Worm (Caenorhabditis elegans) whole organism, L4 larva: ENCODE results near the gene slc-17.4.

ENCODE experiments used
- F10B5.3 ChIP-seq: sonication (generic microtip); optimal IDR thresholded peaks from 2 replicates; lab custom pipeline; 2016; ENCODE audit warnings: mild to moderate bottlenecking, missing genetic modification characterization, missing compliant biosample characterization
- F37D6.2 ChIP-seq: sonication (generic microtip); optimal IDR thresholded peaks from 2 replicates; lab custom pipeline; 2016; ENCODE audit warnings: mild to moderate bottlenecking, missing genetic modification characterization, missing compliant biosample characterization
- Y5F2A.4 ChIP-seq: fragments of 200-800 bp; sonication (Bioruptor generic); optimal IDR thresholded peaks from 2 replicates; lab custom pipeline; 2018; ENCODE audit warnings: mild to moderate bottlenecking, missing genetic modification characterization, missing compliant biosample characterization
- ZK337.2 ChIP-seq: fragments of 200-800 bp; sonication (Bioruptor generic); IDR thresholded peaks from 2 replicates; pipeline ENCODE4 v1.3.6; 2022; ENCODE audit warnings: missing genetic modification reagents, missing genetic modification characterization, missing compliant biosample characterization
- ZK546.5 ChIP-seq, 2 experiments: sonication (generic microtip); optimal IDR thresholded peaks; 2 replicates each; lab custom pipeline; 2017; ENCODE audit warnings: missing biosample characterization in 2 of 2, missing genetic modification characterization in 2 of 2
- aha-1 ChIP-seq: fragments of 150-350 bp; peaks from one replicate; lab custom pipeline; 2014; ENCODE audit warnings: missing biosample characterization, missing genetic modification characterization
- ama-1 ChIP-seq: fragments of 150-350 bp; optimal IDR thresholded peaks from 2 replicates; lab custom pipeline; 2014; ENCODE audit warnings: inconsistent platforms, mixed read lengths
- arid-1 ChIP-seq: fragments of 200-800 bp; sonication (Bioruptor generic); conservative IDR thresholded peaks from 2 replicates; pipeline ENCODE4 v1.3.6; 2022; ENCODE audit warnings: missing genetic modification reagents, missing genetic modification characterization, missing compliant biosample characterization
- ceh-28 ChIP-seq: fragments of 150-350 bp; optimal IDR thresholded peaks from 2 replicates; lab custom pipeline; 2014; ENCODE audit warnings: missing biosample characterization, missing genetic modification reagents, missing genetic modification characterization
- ceh-44 ChIP-seq: fragments of 200-800 bp; sonication (Bioruptor generic); IDR thresholded peaks from 2 replicates; pipeline ENCODE4 v1.3.6; 2022; ENCODE audit warnings: missing genetic modification reagents, missing genetic modification characterization, missing compliant biosample characterization
- ceh-62 ChIP-seq: sonication (generic microtip); optimal IDR thresholded peaks from 2 replicates; lab custom pipeline; 2017; ENCODE audit warnings: missing biosample characterization, missing genetic modification characterization
- ceh-82 ChIP-seq: sonication (generic microtip); optimal IDR thresholded peaks from 2 replicates; lab custom pipeline; 2017; ENCODE audit warnings: missing biosample characterization, missing genetic modification characterization
- daf-16 ChIP-seq, 3 experiments: sonication (generic microtip); optimal IDR thresholded peaks; 2 replicates each; lab custom pipeline; 2016 to 2017; ENCODE audit warnings: missing genetic modification characterization in 3 of 3, missing genetic modification reagents in 3 of 3, mild to moderate bottlenecking in 2 of 3, missing compliant biosample characterization in 2 of 3, missing biosample characterization in 1 of 3, moderate library complexity in 1 of 3
- daf-19 ChIP-seq: fragments of 200-800 bp; sonication (Bioruptor generic); conservative IDR thresholded peaks from 2 replicates; pipeline ENCODE4 v1.3.6; 2022; ENCODE audit warnings: missing genetic modification characterization, missing compliant biosample characterization
- dve-1 ChIP-seq: sonication (generic microtip); optimal IDR thresholded peaks from 2 replicates; lab custom pipeline; 2017; ENCODE audit warnings: antibody characterized with exemption, mild to moderate bottlenecking, missing genetic modification characterization, missing compliant biosample characterization; ENCODE audit not compliant: insufficient read depth
- hif-1 ChIP-seq, 2 experiments: sonication (generic microtip); optimal IDR thresholded peaks; 2 replicates each; lab custom pipeline; 2016 to 2017; ENCODE audit warnings: missing compliant biosample characterization in 2 of 2, missing genetic modification characterization in 2 of 2, missing genetic modification reagents in 2 of 2, missing genotype in 2 of 2, mild to moderate bottlenecking in 1 of 2
- hmg-1.1 ChIP-seq: fragments of 200-800 bp; sonication (Bioruptor generic); IDR thresholded peaks from 2 replicates; pipeline ENCODE4 v1.3.6; 2022; ENCODE audit warnings: missing genetic modification reagents, missing genetic modification characterization, missing compliant biosample characterization
- lin-13 ChIP-seq: fragments of 150-350 bp; optimal IDR thresholded peaks from 2 replicates; lab custom pipeline; 2014; ENCODE audit warnings: missing biosample characterization, missing genetic modification reagents, missing genetic modification characterization
- lin-38 ChIP-seq: fragments of 200-800 bp; sonication (Bioruptor generic); IDR thresholded peaks from 2 replicates; pipeline ENCODE4 v1.3.6; 2022; ENCODE audit warnings: missing genetic modification reagents, missing genetic modification characterization, missing compliant biosample characterization
- lsy-2 ChIP-seq, 2 experiments: fragments of 150-350 bp in 1 of 2; sonication (generic microtip) in 1 of 2; optimal IDR thresholded peaks; 2 replicates each; lab custom pipeline; 2014 to 2017; ENCODE audit warnings: missing biosample characterization in 2 of 2, missing genetic modification characterization in 2 of 2
- madf-5 ChIP-seq, 2 experiments: fragments of 200-800 bp; sonication (Bioruptor generic); IDR thresholded peaks; 2 replicates each; pipeline ENCODE4 v1.3.6; 2022; ENCODE audit warnings: missing compliant biosample characterization in 2 of 2, missing genetic modification characterization in 2 of 2
- madf-9 ChIP-seq: fragments of 200-800 bp; sonication (Bioruptor generic); conservative IDR thresholded peaks from 2 replicates; pipeline ENCODE4 v1.3.6; 2022; ENCODE audit warnings: missing genetic modification reagents, missing genetic modification characterization, missing compliant biosample characterization
- mdl-1 ChIP-seq, 2 experiments: fragments of 150-350 bp in 1 of 2; sonication (generic microtip) in 1 of 2; optimal IDR thresholded peaks; 2 replicates each; lab custom pipeline; 2014 to 2017; ENCODE audit warnings: missing biosample characterization in 2 of 2, missing genetic modification characterization in 2 of 2
- mdt-29 ChIP-seq: fragments of 200-800 bp; sonication (Bioruptor generic); IDR thresholded peaks from 2 replicates; pipeline ENCODE4 v1.3.6; 2022; ENCODE audit warnings: missing genetic modification reagents, missing genetic modification characterization, missing compliant biosample characterization
- mes-2 ChIP-seq: sonication (generic microtip); optimal IDR thresholded peaks from 2 replicates; lab custom pipeline; 2016; ENCODE audit warnings: missing genotype, mild to moderate bottlenecking, missing genetic modification characterization, missing compliant biosample characterization; ENCODE audit not compliant: poor library complexity, severe bottlenecking
- nhr-11 ChIP-seq: fragments of 150-350 bp; optimal IDR thresholded peaks from 2 replicates; lab custom pipeline; 2014; ENCODE audit warnings: missing biosample characterization, missing genetic modification characterization
- nhr-111 ChIP-seq: fragments of 200-800 bp; sonication (Bioruptor generic); optimal IDR thresholded peaks from 2 replicates; lab custom pipeline; 2018; ENCODE audit warnings: mild to moderate bottlenecking, missing genetic modification characterization, missing compliant biosample characterization
- nhr-41 ChIP-seq: fragments of 200-800 bp; sonication (Bioruptor generic); IDR thresholded peaks from 2 replicates; pipeline ENCODE4 v1.3.6; 2022; ENCODE audit warnings: missing genetic modification reagents, missing genetic modification characterization, missing compliant biosample characterization
- nhr-48 ChIP-seq: sonication (generic microtip); optimal IDR thresholded peaks from 2 replicates; lab custom pipeline; 2016; ENCODE audit warnings: mild to moderate bottlenecking, missing genetic modification characterization, missing compliant biosample characterization
- nhr-76 ChIP-seq: fragments of 150-350 bp; optimal IDR thresholded peaks from 2 replicates; lab custom pipeline; 2014; ENCODE audit warnings: missing biosample characterization, missing genetic modification characterization
- saeg-2 ChIP-seq: fragments of 200-800 bp; sonication (Bioruptor generic); IDR thresholded peaks from 2 replicates; pipeline ENCODE4 v1.3.6; 2022; ENCODE audit warnings: missing genetic modification reagents, missing genetic modification characterization, missing compliant biosample characterization
- sdz-12 ChIP-seq: fragments of 200-800 bp; sonication (Bioruptor generic); optimal IDR thresholded peaks from 2 replicates; lab custom pipeline; 2018; ENCODE audit warnings: mild to moderate bottlenecking, missing genetic modification characterization, missing compliant biosample characterization
- snpc-1.2 ChIP-seq: fragments of 200-800 bp; sonication (Bioruptor generic); IDR thresholded peaks from 2 replicates; pipeline ENCODE4 v1.3.6; 2022; ENCODE audit warnings: missing genetic modification reagents, missing genetic modification characterization, missing compliant biosample characterization
- tag-97 ChIP-seq: fragments of 200-800 bp; sonication (Bioruptor generic); IDR thresholded peaks from 2 replicates; pipeline ENCODE4 v1.3.6; 2022; ENCODE audit warnings: missing genetic modification characterization, missing compliant biosample characterization
- tra-1 ChIP-seq: fragments of 200-800 bp; sonication (Bioruptor generic); IDR thresholded peaks from 2 replicates; pipeline ENCODE4 v1.3.6; 2022; ENCODE audit warnings: missing genetic modification reagents, missing genetic modification characterization, missing compliant biosample characterization
- unc-130 ChIP-seq: sonication (generic microtip); optimal IDR thresholded peaks from 2 replicates; lab custom pipeline; 2016; ENCODE audit warnings: missing genetic modification reagents, missing genetic modification characterization, missing compliant biosample characterization
- zag-1 ChIP-seq: fragments of 150-350 bp; optimal IDR thresholded peaks from 2 replicates; lab custom pipeline; 2014; ENCODE audit warnings: missing biosample characterization, missing genetic modification characterization
- ztf-7 ChIP-seq: fragments of 150-350 bp; optimal IDR thresholded peaks from 2 replicates; lab custom pipeline; 2014; ENCODE audit warnings: missing biosample characterization, missing genetic modification characterization

slc-17.4 gene

DNA sequence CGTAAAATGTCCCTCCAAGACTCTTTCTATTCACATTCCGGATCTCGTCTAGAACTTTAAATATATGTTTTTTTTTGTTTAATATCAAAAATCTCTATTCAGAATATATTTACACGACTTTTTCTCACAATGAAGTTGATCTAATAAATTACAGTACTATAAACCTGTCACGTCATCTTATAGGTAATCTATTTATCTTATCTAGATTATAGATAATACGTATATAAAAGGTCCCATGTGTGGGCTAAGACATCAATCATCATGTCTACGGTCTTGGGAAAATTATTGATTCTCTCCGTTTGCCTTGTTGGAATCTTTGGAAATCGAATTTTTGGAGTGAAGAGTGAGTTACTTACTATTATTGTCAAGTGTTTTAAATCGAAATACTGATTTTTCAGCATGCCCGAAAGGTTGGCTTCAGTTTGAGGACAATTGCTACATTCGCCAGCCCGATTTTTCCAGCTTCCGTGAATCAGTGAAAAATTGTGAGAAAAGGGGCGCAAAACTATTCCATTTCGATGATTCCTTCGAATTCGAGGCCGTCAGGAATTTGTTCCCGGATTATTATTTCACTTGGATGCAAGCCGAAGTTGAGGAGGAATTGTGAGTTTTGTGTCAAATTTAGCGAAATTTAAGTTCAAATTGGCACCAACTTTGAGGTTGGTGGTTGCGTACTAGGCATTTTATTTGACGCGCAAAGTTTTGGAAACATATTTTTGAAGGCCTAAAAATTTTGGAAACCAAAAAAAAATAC, 14.7 kb downstream of the slc-17.4 start, which contains the start of gene clec-196 (continued):
- no peak for TF ChIP-seq nhr-76
- peak; percentile 96 for TF ChIP-seq aha-1 (tag; lab: Kevin White, UChicago)
- no peak for TF ChIP-seq tra-1
- no peak for TF ChIP-seq ceh-82 (tag; lab: Kevin White, UChicago)
- no peak for TF ChIP-seq ceh-62

DNA sequence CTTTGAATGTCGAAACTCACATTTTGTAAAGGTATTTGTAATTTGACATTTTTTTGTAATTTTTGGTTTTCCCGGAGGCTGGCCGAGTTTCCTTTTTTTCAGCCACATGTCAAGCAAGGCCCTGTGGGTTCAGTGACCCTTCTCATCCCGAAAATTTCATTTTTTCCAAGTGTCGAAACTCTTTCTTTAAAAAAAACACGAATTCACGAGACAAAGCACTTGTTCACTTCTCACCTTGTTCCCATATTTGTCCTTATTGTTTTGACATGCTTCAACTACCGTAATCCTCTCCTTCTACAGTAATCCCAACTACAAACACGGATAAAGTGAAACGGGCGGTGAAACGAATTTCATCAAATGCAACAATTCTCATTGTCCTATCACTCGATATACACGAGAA, 16.3 kb downstream of the slc-17.4 start, which contains the start of gene lhfp-4:
lhfp-4 (plus strand) TSS at position 301 of the 400 bp plus-strand sequence.
- TF ChIP-seq nhr-111 (GFP tag; lab: Kevin White, UChicago) = no peak
- TF ChIP-seq ztf-7 = no peak
- no peak for TF ChIP-seq madf-9 (GFP tag; lab: Robert Waterston, UW)
- no peak for TF ChIP-seq mdt-29 (GFP tag; lab: Robert Waterston, UW)
- TF ChIP-seq arid-1 (GFP tag; lab: Robert Waterston, UW) = no peak
- TF ChIP-seq mdl-1 (tag; optimal IDR thresholded peaks at IDR 0.05; lab: Kevin White, UChicago) = no peak
- no peak for TF ChIP-seq nhr-11 (tag; lab: Kevin White, UChicago)
- TF ChIP-seq nhr-48 (tag; lab: Kevin White, UChicago) = no peak
- TF ChIP-seq unc-130 (GFP tag; lab: Kevin White, UChicago) = no peak

DNA sequence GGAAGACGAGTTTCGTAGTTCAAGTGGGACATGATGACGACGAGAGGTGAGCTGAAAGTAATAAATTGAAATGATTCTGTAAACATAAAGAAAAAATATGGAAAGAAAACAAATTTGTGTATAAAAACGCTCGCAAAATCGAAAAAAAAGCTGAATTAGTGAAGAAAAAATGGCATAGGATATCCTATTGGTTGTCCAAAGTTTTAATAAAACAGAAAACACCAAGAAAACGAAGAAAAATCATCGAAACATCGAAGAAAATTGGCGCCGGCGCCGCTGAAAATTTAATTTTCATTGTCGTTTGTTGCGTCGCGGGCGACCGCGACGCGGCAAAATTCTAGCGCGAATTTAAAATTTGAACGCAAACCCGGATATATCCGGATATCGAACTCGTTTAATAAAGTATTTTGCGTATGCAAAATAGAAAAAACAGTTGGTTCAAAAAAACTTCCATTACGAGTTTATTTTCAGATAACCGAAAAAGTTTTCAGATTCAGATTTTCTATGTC, 17.9 kb downstream of the slc-17.4 start, which contains the start of gene gln-5:
gln-5 (minus strand) TSS at position 51 of the 509 bp plus-strand sequence.
- peak; percentile 34 for TF ChIP-seq aha-1 (tag; lab: Kevin White, UChicago)
- TF ChIP-seq ceh-44 (GFP tag; lab: Robert Waterston, UW) = no peak
- TF ChIP-seq lin-38 (GFP tag; lab: Robert Waterston, UW) = peak; percentile 64
- 0 out of 2 replicates have a peak, but pooled peaks have one; percentile 45 for TF ChIP-seq snpc-1.2 (GFP tag; lab: Robert Waterston, UW)
- TF ChIP-seq nhr-41 (GFP tag; lab: Robert Waterston, UW) = no peak

DNA sequence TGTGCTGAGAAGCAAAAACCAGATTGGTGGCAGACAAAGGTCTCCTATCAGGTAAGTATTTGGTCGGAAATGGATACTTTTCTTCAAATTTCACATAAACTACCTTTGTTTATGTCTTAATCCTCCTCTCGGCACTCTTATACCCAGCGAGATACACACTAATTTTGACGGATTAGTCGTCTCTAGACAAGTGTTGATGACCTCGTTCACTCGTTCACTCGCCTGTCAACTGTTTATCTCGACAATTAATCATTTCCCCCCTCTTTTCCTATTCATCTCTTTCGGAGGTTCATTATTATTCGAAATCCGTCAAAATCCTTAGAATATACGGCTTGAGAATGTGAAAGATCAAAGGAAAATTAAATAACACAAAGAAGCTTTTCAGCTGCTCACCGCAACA, 21.8 kb downstream of the slc-17.4 start:
- TF ChIP-seq saeg-2 (GFP tag; lab: Robert Waterston, UW) (no peak), tag-97 (GFP tag; lab: Robert Waterston, UW) (no peak), nhr-41 (GFP tag; lab: Robert Waterston, UW) (no peak), sdz-12 (no peak), Y5F2A.4 (GFP tag; lab: Kevin White, UChicago) (no peak), daf-19 (GFP tag; lab: Robert Waterston, UW) (no peak), ztf-7 (no peak)

DNA sequence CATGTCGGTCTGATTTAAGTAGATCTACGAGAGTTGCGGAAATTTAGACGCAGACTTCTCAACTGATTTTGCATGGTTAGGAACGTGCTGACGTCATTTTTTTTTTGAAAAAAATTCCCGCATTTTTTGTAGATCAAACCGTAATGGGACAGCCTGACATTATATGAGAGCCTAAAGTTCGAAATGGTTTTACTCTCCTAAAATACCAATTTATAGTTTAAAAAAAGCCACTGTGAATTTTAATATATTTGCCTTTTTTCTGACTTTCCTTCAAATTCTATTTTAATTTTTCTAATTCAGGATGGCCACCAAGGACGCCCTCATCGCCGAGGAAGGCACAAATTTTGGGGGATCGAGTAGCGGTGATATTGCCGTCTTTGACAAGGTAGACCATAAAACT, 22.5 kb downstream of the slc-17.4 start, which contains the start of gene atgp-1:
atgp-1 (plus strand) TSS at position 301 of the 400 bp plus-strand sequence.
- no peak for TF ChIP-seq Y5F2A.4 (GFP tag; lab: Kevin White, UChicago)

DNA sequence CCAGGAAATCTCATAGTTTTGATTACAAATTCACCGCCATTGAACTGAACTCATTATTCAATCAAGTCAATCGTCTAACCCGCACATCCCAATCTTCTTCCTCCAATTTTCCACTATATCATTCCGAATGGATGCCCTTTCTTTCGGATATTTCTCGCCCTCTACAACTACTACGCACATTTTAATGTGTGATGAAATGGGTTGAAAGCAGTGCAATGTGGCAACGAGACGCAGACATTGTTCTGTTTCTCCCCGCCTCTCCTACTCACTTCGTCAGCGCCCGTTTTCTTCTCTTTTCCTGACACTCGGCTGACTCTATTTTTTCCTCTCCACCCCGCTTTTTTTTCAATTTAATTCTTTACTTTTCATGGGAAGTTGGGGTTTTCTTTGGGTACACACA, 22.9 kb downstream of the slc-17.4 start:
- no peak for TF ChIP-seq nhr-48 (tag; lab: Kevin White, UChicago)
- TF ChIP-seq zag-1 (tag; lab: Kevin White, UChicago) = no peak
- no peak for TF ChIP-seq F10B5.3 (tag; lab: Kevin White, UChicago)
- TF ChIP-seq dve-1 (tag; lab: Kevin White, UChicago) = peak; percentile 17
- TF ChIP-seq daf-16 (GFP tag; optimal IDR thresholded peaks at IDR 0.05; lab: Kevin White, UChicago) = no peak
- TF ChIP-seq daf-16 (tag; optimal IDR thresholded peaks at IDR 0.05; lab: Kevin White, UChicago) = peak; percentile 19
- TF ChIP-seq ceh-28 (tag; lab: Kevin White, UChicago) = no peak
- TF ChIP-seq ama-1 (lab: Kevin White, UChicago) = peak; percentile 29
- TF ChIP-seq mdl-1 (tag; optimal IDR thresholded peaks at IDR 0.05; lab: Kevin White, UChicago) = no peak
- peak in 1 of 2 experiments; percentile 23 for TF ChIP-seq lsy-2 (tag; optimal IDR thresholded peaks at IDR 0.05; lab: Kevin White, UChicago)
- TF ChIP-seq nhr-11 (tag; lab: Kevin White, UChicago) = no peak
- no peak for TF ChIP-seq F37D6.2 (tag; lab: Kevin White, UChicago)
- peak in 1 of 2 experiments; percentile 38 for TF ChIP-seq hif-1 (tag; optimal IDR thresholded peaks at IDR 0.05; lab: Kevin White, UChicago)
- no peak for TF ChIP-seq madf-5 (GFP tag; IDR thresholded peaks at IDR 0.05; lab: Robert Waterston, UW)
- TF ChIP-seq ZK546.5 (tag; optimal IDR thresholded peaks at IDR 0.05; lab: Kevin White, UChicago) = no peak
- no peak for TF ChIP-seq saeg-2 (GFP tag; lab: Robert Waterston, UW)
- no peak for TF ChIP-seq ZK337.2 (GFP tag; lab: Robert Waterston, UW)
- TF ChIP-seq mes-2 = peak; percentile 58
- TF ChIP-seq unc-130 (GFP tag; lab: Kevin White, UChicago) = no peak
- peak; percentile 13 for TF ChIP-seq lin-13 (GFP tag; lab: Kevin White, UChicago)
- peak; percentile 72 for TF ChIP-seq hmg-1.1
